Fruit fly (Drosophila melanogaster) whole organism, pupa: ENCODE measurements around the gene CG14736.

Source experiments
- CG10348 ChIP-seq: fragments of 200-800 bp; sonication (Bioruptor generic); IDR thresholded peaks from 2 replicates; pipeline ENCODE4 v1.3.6; 2022; ENCODE audit warnings: missing biosample characterization, missing genetic modification characterization
- CG12605 ChIP-seq: fragments of 200-800 bp; sonication (Bioruptor generic); IDR thresholded peaks from 2 replicates; pipeline ENCODE4 v1.3.6; 2022; ENCODE audit warnings: missing biosample characterization, missing genetic modification characterization
- CG13204 ChIP-seq: fragments of 200-800 bp; sonication (Bioruptor generic); optimal IDR thresholded peaks from 2 replicates; lab custom pipeline; 2018; ENCODE audit warnings: missing biosample characterization, mild to moderate bottlenecking, missing genetic modification characterization, moderate library complexity
- CG14655 ChIP-seq: fragments of 200-800 bp; sonication (Bioruptor generic); optimal IDR thresholded peaks from 3 replicates; lab custom pipeline; 2017; ENCODE audit warnings: mild to moderate bottlenecking, missing biosample characterization, missing genetic modification reagents, missing genetic modification characterization
- CG15710 ChIP-seq: fragments of 200-800 bp; sonication (Bioruptor generic); optimal IDR thresholded peaks from 2 replicates; lab custom pipeline; 2018; ENCODE audit warnings: missing biosample characterization, mild to moderate bottlenecking, missing genetic modification characterization, moderate library complexity
- CG17806 ChIP-seq: fragments of 200-800 bp; sonication (Bioruptor generic); optimal IDR thresholded peaks from 2 replicates; lab custom pipeline; 2018; ENCODE audit warnings: missing biosample characterization, mild to moderate bottlenecking, missing genetic modification characterization, moderate library complexity
- CG32121 ChIP-seq: fragments of 200-800 bp; sonication (Bioruptor generic); IDR thresholded peaks from 2 replicates; pipeline ENCODE4 v1.3.6; 2022; ENCODE audit warnings: missing biosample characterization, missing genetic modification characterization
- CG34367 ChIP-seq: fragments of 200-800 bp; sonication (Bioruptor generic); optimal IDR thresholded peaks from 2 replicates; lab custom pipeline; 2018; ENCODE audit warnings: missing biosample characterization, mild to moderate bottlenecking, missing genetic modification characterization
- CG4496 ChIP-seq: fragments of 200-800 bp; sonication (Bioruptor generic); IDR thresholded peaks from 3 replicates; pipeline ENCODE4 v1.3.6; 2022; ENCODE audit warnings: missing biosample characterization, missing genetic modification characterization
- CG8159 ChIP-seq: fragments of 200-800 bp; sonication (Bioruptor generic); optimal IDR thresholded peaks from 3 replicates; lab custom pipeline; 2018; ENCODE audit warnings: missing biosample characterization, mild to moderate bottlenecking, missing genetic modification characterization, moderate library complexity
- CG8301 ChIP-seq: fragments of 200-800 bp; sonication (Bioruptor generic); optimal IDR thresholded peaks from 2 replicates; lab custom pipeline; 2018; ENCODE audit warnings: missing biosample characterization, mild to moderate bottlenecking, missing genetic modification characterization
- CG9948 ChIP-seq: fragments of 200-800 bp; sonication (Bioruptor generic); optimal IDR thresholded peaks from 2 replicates; lab custom pipeline; 2018; ENCODE audit warnings: missing biosample characterization, mild to moderate bottlenecking, missing genetic modification characterization, moderate library complexity
- D1 ChIP-seq: fragments of 200-800 bp; sonication (Bioruptor generic); optimal IDR thresholded peaks from 2 replicates; lab custom pipeline; 2018; ENCODE audit warnings: missing biosample characterization, mild to moderate bottlenecking, missing genetic modification characterization, moderate library complexity
- EcR ChIP-seq: fragments of 200-800 bp; sonication (Bioruptor generic); optimal IDR thresholded peaks from 3 replicates; lab custom pipeline; 2019; ENCODE audit warnings: missing biosample characterization, missing genetic modification characterization, mild to moderate bottlenecking, moderate library complexity, missing genetic modification reagents
- Ets98B ChIP-seq: fragments of 200-800 bp; sonication (Bioruptor generic); IDR thresholded peaks from 2 replicates; pipeline ENCODE4 v1.3.6; 2022; ENCODE audit warnings: missing biosample characterization, missing genetic modification characterization
- Pif1A ChIP-seq: fragments of 200-800 bp; sonication (Bioruptor generic); optimal IDR thresholded peaks from 3 replicates; lab custom pipeline; 2016; ENCODE audit warnings: missing biosample characterization, missing genetic modification characterization
- Pif1B ChIP-seq: fragments of 200-800 bp; sonication (Bioruptor generic); optimal IDR thresholded peaks from 3 replicates; lab custom pipeline; 2016; ENCODE audit warnings: missing biosample characterization, missing genetic modification characterization
- Snoo ChIP-seq: fragments of 200-800 bp; sonication (Bioruptor generic); optimal IDR thresholded peaks from 3 replicates; lab custom pipeline; 2017; ENCODE audit warnings: missing biosample characterization, mild to moderate bottlenecking, missing genetic modification characterization, inconsistent platforms
- fd96Ca ChIP-seq: fragments of 200-800 bp; sonication (Bioruptor generic); IDR thresholded peaks from 3 replicates; pipeline ENCODE4 v1.3.6; 2022; ENCODE audit warnings: missing biosample characterization, missing genetic modification characterization
- gl ChIP-seq: fragments of 200-800 bp; sonication (Bioruptor generic); optimal IDR thresholded peaks from 2 replicates; lab custom pipeline; 2018; ENCODE audit warnings: missing biosample characterization, mild to moderate bottlenecking, missing genetic modification characterization
- rn ChIP-seq: fragments of 200-800 bp; sonication (Bioruptor generic); IDR thresholded peaks from 2 replicates; pipeline ENCODE4 v1.3.6; 2022; ENCODE audit warnings: missing biosample characterization, missing genetic modification characterization

CG14736 gene

DNA sequence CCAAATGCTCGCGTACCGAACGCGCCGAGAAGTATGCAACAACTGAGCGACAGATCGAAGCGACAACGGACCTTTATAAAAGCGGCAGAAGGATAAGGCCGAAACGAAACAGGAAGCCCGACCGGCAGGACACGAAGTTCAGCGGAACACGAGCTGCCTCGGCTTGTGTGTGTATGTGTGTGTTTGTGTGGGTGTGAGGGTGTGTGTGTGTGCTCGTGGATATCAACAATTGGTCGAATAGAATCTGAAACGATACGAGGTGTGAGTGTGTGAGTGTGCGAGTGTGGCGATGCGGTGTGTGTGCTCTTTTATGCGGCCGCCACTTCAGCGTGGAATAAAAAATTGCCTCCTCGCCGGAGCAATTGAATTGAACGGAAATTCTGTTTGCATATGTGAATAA, 34.9 kb upstream of the CG14736 start, which contains the start of gene Tk:
TSS of gene Tk (minus strand) at position 57 of the 400 bp plus-strand sequence.
- no peak for TF ChIP-seq EcR (GFP tag; lab: Kevin White, UChicago)
- peak; percentile 26; the same call in 1 of the 2 replicates for TF ChIP-seq CG12605 (GFP tag; lab: Robert Waterston, UW)
- TF ChIP-seq CG10348 = no peak
- TF ChIP-seq CG4496 (GFP tag; lab: Robert Waterston, UW) = no peak
- TF ChIP-seq CG15710 (tag; lab: Kevin White, UChicago) = no peak
- TF ChIP-seq fd96Ca (GFP tag; lab: Robert Waterston, UW) = no peak
- TF ChIP-seq Ets98B (GFP tag; lab: Robert Waterston, UW) = no peak
- TF ChIP-seq, all 21 proteins: peak for 1

DNA sequence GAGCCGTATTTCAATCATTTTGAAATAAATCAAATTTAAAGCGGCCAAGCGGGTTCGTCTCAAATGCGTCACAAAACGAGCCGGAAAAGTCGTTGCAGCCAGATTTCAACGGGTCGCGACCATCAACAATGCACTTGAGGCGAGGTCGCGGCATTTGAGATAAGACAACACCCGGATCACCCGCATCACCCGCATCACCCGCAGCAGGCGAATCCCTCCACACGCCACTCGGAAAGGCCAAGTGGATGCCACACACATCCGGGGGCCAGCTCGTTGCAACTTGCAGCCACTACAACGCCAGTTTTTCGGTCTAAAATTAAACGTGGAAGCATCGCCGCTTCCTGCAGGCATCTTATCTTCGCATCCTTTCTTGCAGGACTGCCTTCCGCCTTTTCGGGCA, 33.9 kb upstream of the CG14736 start:
- TF ChIP-seq fd96Ca (GFP tag; lab: Robert Waterston, UW) = 0 out of 3 replicates have a peak, but pooled peaks have one; percentile 21
- TF ChIP-seq CG34367 (tag; lab: Kevin White, UChicago) = no peak
- TF ChIP-seq rn = peak; percentile 11; the same call in 1 of the 2 replicates
- TF ChIP-seq, all 21 proteins: peak for 2

DNA sequence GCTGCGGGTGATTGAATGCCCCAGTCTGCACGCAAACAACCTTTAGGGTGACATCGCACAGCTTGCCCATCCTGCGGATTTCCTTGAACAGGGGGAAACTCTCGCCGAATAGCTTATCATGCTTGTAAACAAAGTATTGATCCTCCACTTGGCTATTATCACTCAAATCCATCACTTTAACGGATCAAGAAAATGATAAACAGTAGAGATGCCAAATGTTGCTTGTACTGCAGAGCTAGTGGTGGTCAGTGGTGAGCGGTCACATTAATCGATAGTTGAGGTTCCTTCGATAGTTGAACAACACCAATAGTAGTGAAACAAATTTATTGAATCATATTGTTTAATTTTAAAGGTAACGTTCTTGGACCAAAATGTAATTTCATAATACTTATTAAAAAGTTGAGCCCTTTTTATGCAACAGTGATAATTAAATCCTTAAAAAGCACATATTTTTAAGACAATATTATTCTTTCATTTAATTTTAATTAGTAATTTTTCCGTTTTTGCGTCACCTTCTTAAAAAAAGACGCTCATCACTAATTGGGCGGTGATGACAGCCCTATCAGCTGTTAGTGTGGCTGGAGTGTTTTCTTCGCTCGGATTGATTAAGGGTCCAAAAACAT, 30.0 kb upstream of the CG14736 start, which contains the start of the genes KLHL18 and GCC185:
TSS of gene KLHL18 (minus strand) at position 233 of the 623 bp plus-strand sequence.
TSS of gene GCC185 (plus strand) at position 571 of the 623 bp plus-strand sequence.
- TF ChIP-seq Pif1B (GFP tag; lab: Kevin White, UChicago) (no peak), fd96Ca (GFP tag; lab: Robert Waterston, UW) (no peak), gl (no peak), EcR (GFP tag; lab: Kevin White, UChicago) (peak; percentile 9), CG9948 (tag; lab: Kevin White, UChicago) (peak; percentile 77), CG12605 (GFP tag; lab: Robert Waterston, UW) (no peak), CG17806 (tag; lab: Kevin White, UChicago) (peak; percentile 61), rn (peak; percentile 57; the same call in 1 of the 2 replicates), D1 (no peak), CG15710 (tag; lab: Kevin White, UChicago) (peak; percentile 74), CG32121 (GFP tag; lab: Robert Waterston, UW) (no peak; the same call in 1 of the 2 replicates), Ets98B (GFP tag; lab: Robert Waterston, UW) (no peak; the same call in 1 of the 2 replicates), CG14655 (GFP tag; lab: Kevin White, UChicago) (no peak), CG10348 (peak; percentile 46; the same call in 1 of the 2 replicates), Snoo (peak; percentile 67), Pif1A (GFP tag; lab: Kevin White, UChicago) (no peak), CG4496 (GFP tag; lab: Robert Waterston, UW) (peak; percentile 54; the same call in 1 of the 3 replicates), CG34367 (tag; lab: Kevin White, UChicago) (peak; percentile 54), CG8301 (tag; lab: Kevin White, UChicago) (no peak), CG13204 (no peak), CG8159 (tag; lab: Kevin White, UChicago) (peak; percentile 82)

DNA sequence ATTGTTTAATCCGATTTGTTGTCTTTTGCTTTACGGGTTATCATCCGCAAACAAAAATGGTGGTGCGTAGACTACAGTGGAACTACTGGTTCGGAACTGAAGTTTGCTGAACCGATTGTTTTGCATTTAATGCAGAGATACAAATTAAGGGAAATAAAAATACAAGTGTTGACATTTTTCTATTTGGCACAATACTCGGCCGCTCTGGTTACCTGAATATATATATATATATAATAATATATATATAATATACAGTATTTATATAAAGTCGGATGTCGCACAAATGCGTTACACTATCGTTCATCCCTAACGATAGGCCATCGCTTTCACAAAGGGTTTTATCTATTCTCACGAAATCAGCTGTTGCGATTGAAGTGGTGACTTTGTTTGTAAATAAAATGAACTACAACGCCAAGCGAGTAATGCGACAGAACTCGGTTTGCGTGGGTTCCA, 23.5 kb upstream of the CG14736 start, which contains the start of the genes DCAF12 and Spt3:
TSS of gene DCAF12 (minus strand) at position 204 of the 453 bp plus-strand sequence.
TSS of gene Spt3 (plus strand) at position 329 of the 453 bp plus-strand sequence.
- TF ChIP-seq CG32121 (GFP tag; lab: Robert Waterston, UW) = peak; percentile 21; the same call in 1 of the 2 replicates
- TF ChIP-seq EcR (GFP tag; lab: Kevin White, UChicago) = no peak
- TF ChIP-seq CG15710 (tag; lab: Kevin White, UChicago) = peak; percentile 54
- TF ChIP-seq CG17806 (tag; lab: Kevin White, UChicago) = peak; percentile 32
- peak; percentile 14 for TF ChIP-seq Pif1B (GFP tag; lab: Kevin White, UChicago)

DNA sequence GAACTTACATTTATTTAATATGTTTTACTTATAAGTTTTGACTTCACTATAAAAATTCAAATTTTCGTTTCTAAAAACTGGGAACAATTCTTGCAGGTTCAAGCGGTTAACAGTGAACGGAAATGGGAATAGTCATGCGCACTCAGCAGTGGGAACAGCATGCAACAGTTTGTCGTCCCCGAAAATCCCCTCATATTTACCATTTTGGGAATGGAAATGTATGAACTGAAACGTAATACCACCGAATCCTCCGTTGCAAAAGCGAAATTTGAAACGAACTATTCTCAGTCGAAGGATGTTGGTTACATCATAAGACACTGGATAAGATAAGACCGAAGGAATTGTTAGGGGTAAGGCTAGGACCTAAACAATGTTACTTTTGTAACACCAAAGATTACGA, 19.3 kb upstream of the CG14736 start:
- no peak for TF ChIP-seq CG9948 (tag; lab: Kevin White, UChicago)
- no peak for TF ChIP-seq rn
- TF ChIP-seq CG14655 (GFP tag; lab: Kevin White, UChicago) = no peak
- TF ChIP-seq CG34367 (tag; lab: Kevin White, UChicago) = no peak
- no peak for TF ChIP-seq Snoo
- TF ChIP-seq fd96Ca (GFP tag; lab: Robert Waterston, UW) = no peak
- no peak for TF ChIP-seq CG17806 (tag; lab: Kevin White, UChicago)
- TF ChIP-seq CG4496 (GFP tag; lab: Robert Waterston, UW) = no peak
- TF ChIP-seq CG15710 (tag; lab: Kevin White, UChicago) = no peak
- no peak for TF ChIP-seq CG8159 (tag; lab: Kevin White, UChicago)
- TF ChIP-seq, all 21 proteins: peak for 0

DNA sequence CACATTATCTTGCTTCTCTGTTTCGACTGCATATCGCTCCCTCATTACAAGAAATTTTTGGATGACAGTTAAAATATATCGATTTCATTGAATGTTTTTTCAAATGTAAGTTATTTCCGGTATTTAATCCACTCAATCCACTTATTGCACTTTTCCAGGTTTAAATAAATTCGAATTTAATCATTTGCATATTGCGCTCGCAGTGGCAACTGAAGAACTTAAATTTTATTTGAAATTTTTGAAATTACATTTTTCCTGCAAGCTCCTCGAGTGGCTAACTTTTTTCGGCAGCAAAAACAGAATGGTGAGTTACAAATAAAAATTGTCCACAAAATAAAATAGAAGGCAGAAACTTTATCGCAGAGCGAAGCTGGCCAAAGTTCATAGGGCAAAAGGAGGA, 8.7 kb upstream of the CG14736 start, which contains the start of the genes CG31358, CG42504 and CG42505:
TSS of gene CG31358 (minus strand) at position 101 of the 400 bp plus-strand sequence.
TSS of gene CG42504 (minus strand) at position 101 of the 400 bp plus-strand sequence.
TSS of gene CG42505 (minus strand) at position 101 of the 400 bp plus-strand sequence.
- TF ChIP-seq CG14655 (GFP tag; lab: Kevin White, UChicago) (no peak), Pif1B (GFP tag; lab: Kevin White, UChicago) (no peak), CG4496 (GFP tag; lab: Robert Waterston, UW) (no peak), EcR (GFP tag; lab: Kevin White, UChicago) (no peak), Pif1A (GFP tag; lab: Kevin White, UChicago) (no peak), rn (no peak), CG34367 (tag; lab: Kevin White, UChicago) (no peak), fd96Ca (GFP tag; lab: Robert Waterston, UW) (no peak), CG8301 (tag; lab: Kevin White, UChicago) (no peak), gl (no peak), CG12605 (GFP tag; lab: Robert Waterston, UW) (no peak), CG10348 (no peak), CG8159 (tag; lab: Kevin White, UChicago) (no peak), CG13204 (no peak), CG15710 (tag; lab: Kevin White, UChicago) (no peak), D1 (no peak), CG17806 (tag; lab: Kevin White, UChicago) (no peak), CG32121 (GFP tag; lab: Robert Waterston, UW) (no peak)
